Fruit fly (Drosophila melanogaster) whole organism, wandering third instar larva: Measurements from ENCODE around the gene CG9395.

Experiments used
- CG32264 ChIP-seq: fragments of 200-800 bp; sonication (Bioruptor generic); optimal IDR thresholded peaks from 2 replicates; lab custom pipeline; 2016; ENCODE audit warnings: missing biosample characterization, missing genetic modification characterization
- CG9705 ChIP-seq: fragments of 200-800 bp; sonication (Bioruptor generic); optimal IDR thresholded peaks from 2 replicates; lab custom pipeline; 2018; ENCODE audit warnings: missing biosample characterization, mild to moderate bottlenecking, missing genetic modification characterization
- CrebA ChIP-seq: fragments of 200-800 bp; sonication (Bioruptor generic); optimal IDR thresholded peaks from 2 replicates; lab custom pipeline; 2016; ENCODE audit warnings: missing biosample characterization, mild to moderate bottlenecking, missing genetic modification characterization, borderline replicate concordance
- Dif ChIP-seq: fragments of 200-275, 200-300 bp; sonication (Bioruptor generic); optimal IDR thresholded peaks from 2 replicates; lab custom pipeline; 2018; ENCODE audit warnings: missing biosample characterization, missing genetic modification characterization; ENCODE audit not compliant: partially characterized antibody
- GATAd ChIP-seq: sonication (Bioruptor generic); optimal IDR thresholded peaks from 2 replicates; lab custom pipeline; 2016; ENCODE audit warnings: missing biosample characterization, missing genetic modification characterization
- HLH106 ChIP-seq: fragments of 200-800 bp; optimal IDR thresholded peaks from 3 replicates; lab custom pipeline; 2019; ENCODE audit warnings: missing biosample characterization, mild to moderate bottlenecking, missing genetic modification characterization, moderate library complexity
- Hr78 ChIP-seq: fragments of >200 bp; optimal IDR thresholded peaks from 2 replicates; lab custom pipeline; 2017; ENCODE audit warnings: missing biosample characterization, missing genetic modification characterization
- Hr83 ChIP-seq: fragments of 200-300 bp; sonication (Bioruptor generic); optimal IDR thresholded peaks from 2 replicates; lab custom pipeline; 2016; ENCODE audit warnings: missing biosample characterization, mild to moderate bottlenecking, missing genetic modification characterization, moderate library complexity; ENCODE audit not compliant: poor library complexity, severe bottlenecking
- Jra ChIP-seq: sonication (Bioruptor generic); optimal IDR thresholded peaks from 2 replicates; lab custom pipeline; 2016; ENCODE audit warnings: missing biosample characterization, missing genetic modification characterization
- Mio ChIP-seq: sonication (Bioruptor generic); optimal IDR thresholded peaks from 2 replicates; lab custom pipeline; 2016; ENCODE audit warnings: missing biosample characterization, missing genetic modification characterization
- Myc ChIP-seq: fragments of >200 bp; optimal IDR thresholded peaks from 2 replicates; lab custom pipeline; 2017
- N ChIP-seq: fragments of >200 bp; optimal IDR thresholded peaks from 2 replicates; lab custom pipeline; 2018; ENCODE audit warnings: missing biosample characterization, missing external identifiers, missing genetic modification characterization
- OdsH ChIP-seq: fragments of 200-800 bp; sonication (Bioruptor generic); optimal IDR thresholded peaks from 2 replicates; lab custom pipeline; 2016; ENCODE audit warnings: missing biosample characterization, mild to moderate bottlenecking, missing genetic modification characterization
- Rel ChIP-seq, 2 experiments: fragments of 200-800 bp; sonication (Bioruptor generic) in 1 of 2; optimal IDR thresholded peaks; 2 replicates in 1 of 2; 3 replicates in 1 of 2; lab custom pipeline; 2016 to 2019; ENCODE audit warnings: mild to moderate bottlenecking in 2 of 2, missing biosample characterization in 2 of 2, missing genetic modification characterization in 2 of 2, moderate library complexity in 1 of 2
- Sp1 ChIP-seq: fragments of 200-800 bp; sonication (Bioruptor generic); optimal IDR thresholded peaks from 3 replicates; lab custom pipeline; 2019; ENCODE audit warnings: missing biosample characterization, mild to moderate bottlenecking, missing genetic modification characterization, moderate library complexity
- br ChIP-seq: fragments of 200-800 bp; sonication (Bioruptor generic); optimal IDR thresholded peaks from 2 replicates; lab custom pipeline; 2016; ENCODE audit warnings: missing biosample characterization, missing genetic modification characterization
- brk ChIP-seq: fragments of 200-800 bp; sonication (Bioruptor generic); optimal IDR thresholded peaks from 2 replicates; lab custom pipeline; 2016; ENCODE audit warnings: missing biosample characterization, mild to moderate bottlenecking, missing genetic modification characterization
- dl ChIP-seq, 2 experiments: fragments of 175-275, 200-275 bp in 1 of 2; fragments of 200-275 bp in 1 of 2; sonication (Bioruptor generic); optimal IDR thresholded peaks; lab custom pipeline; 2018; ENCODE audit warnings: mild to moderate bottlenecking in 2 of 2, missing biosample characterization in 2 of 2, missing genetic modification characterization in 2 of 2, moderate library complexity in 2 of 2; ENCODE audit not compliant: partially characterized antibody in 2 of 2, insufficient read depth in 1 of 2
- dmrt93B ChIP-seq: fragments of 200-800 bp; sonication (Bioruptor generic); optimal IDR thresholded peaks from 2 replicates; lab custom pipeline; 2018; ENCODE audit warnings: missing biosample characterization, mild to moderate bottlenecking, missing genetic modification characterization
- dsf ChIP-seq: sonication (Bioruptor generic); optimal IDR thresholded peaks from 2 replicates; lab custom pipeline; 2016; ENCODE audit warnings: missing biosample characterization, missing genetic modification characterization, borderline replicate concordance
- ey ChIP-seq: fragments of 200-800 bp; sonication (Bioruptor generic); optimal IDR thresholded peaks from 2 replicates; lab custom pipeline; 2016; ENCODE audit warnings: missing biosample characterization, missing genetic modification characterization
- foxo ChIP-seq, 2 experiments: fragments of 200-800 bp; sonication (Bioruptor generic); optimal IDR thresholded peaks; 2 replicates in 1 of 2; 3 replicates in 1 of 2; lab custom pipeline; 2016 to 2017; ENCODE audit warnings: missing biosample characterization in 2 of 2, missing genetic modification characterization in 2 of 2
- fru ChIP-seq: fragments of 200-800 bp; sonication (Bioruptor generic); optimal IDR thresholded peaks from 3 replicates; lab custom pipeline; 2016; ENCODE audit warnings: missing biosample characterization, mild to moderate bottlenecking, missing genetic modification characterization
- h ChIP-seq: fragments of 200-800 bp; sonication (Bioruptor generic); optimal IDR thresholded peaks from 3 replicates; lab custom pipeline; 2016; ENCODE audit warnings: missing biosample characterization, mild to moderate bottlenecking, missing genetic modification characterization
- jim ChIP-seq: fragments of 175-275, 200-325 bp; sonication (Bioruptor generic); optimal IDR thresholded peaks from 2 replicates; lab custom pipeline; 2016; ENCODE audit warnings: missing biosample characterization, mild to moderate bottlenecking, missing genetic modification characterization
- lola ChIP-seq: fragments of >200 bp; optimal IDR thresholded peaks from 2 replicates; lab custom pipeline; 2017; ENCODE audit warnings: missing biosample characterization, missing genetic modification characterization
- pan ChIP-seq: fragments of >200 bp; optimal IDR thresholded peaks from 2 replicates; lab custom pipeline; 2017
- psq ChIP-seq: fragments of 200-800 bp; sonication (Bioruptor generic); optimal IDR thresholded peaks from 3 replicates; lab custom pipeline; 2017; ENCODE audit warnings: missing biosample characterization, mild to moderate bottlenecking, missing genetic modification characterization, moderate library complexity
- rgr ChIP-seq: fragments of 200-800 bp; sonication (Bioruptor generic); optimal IDR thresholded peaks from 3 replicates; lab custom pipeline; 2016; ENCODE audit warnings: missing biosample characterization, mild to moderate bottlenecking, missing genetic modification characterization
- sage ChIP-seq: fragments of 200-800 bp; sonication (Bioruptor generic); optimal IDR thresholded peaks from 2 replicates; lab custom pipeline; 2016; ENCODE audit warnings: missing biosample characterization, mild to moderate bottlenecking, missing genetic modification characterization
- sv ChIP-seq: fragments of 200-800 bp; sonication (Bioruptor generic); optimal IDR thresholded peaks from 3 replicates; lab custom pipeline; 2016; ENCODE audit warnings: missing biosample characterization, missing genetic modification characterization
- tai ChIP-seq: sonication (Bioruptor generic); optimal IDR thresholded peaks from 2 replicates; lab custom pipeline; 2016; ENCODE audit warnings: missing biosample characterization, missing genetic modification characterization
- woc ChIP-seq: sonication (Bioruptor generic); optimal IDR thresholded peaks from 2 replicates; lab custom pipeline; 2016; ENCODE audit warnings: missing biosample characterization, mild to moderate bottlenecking, missing genetic modification characterization

The CG9395 gene

DNA sequence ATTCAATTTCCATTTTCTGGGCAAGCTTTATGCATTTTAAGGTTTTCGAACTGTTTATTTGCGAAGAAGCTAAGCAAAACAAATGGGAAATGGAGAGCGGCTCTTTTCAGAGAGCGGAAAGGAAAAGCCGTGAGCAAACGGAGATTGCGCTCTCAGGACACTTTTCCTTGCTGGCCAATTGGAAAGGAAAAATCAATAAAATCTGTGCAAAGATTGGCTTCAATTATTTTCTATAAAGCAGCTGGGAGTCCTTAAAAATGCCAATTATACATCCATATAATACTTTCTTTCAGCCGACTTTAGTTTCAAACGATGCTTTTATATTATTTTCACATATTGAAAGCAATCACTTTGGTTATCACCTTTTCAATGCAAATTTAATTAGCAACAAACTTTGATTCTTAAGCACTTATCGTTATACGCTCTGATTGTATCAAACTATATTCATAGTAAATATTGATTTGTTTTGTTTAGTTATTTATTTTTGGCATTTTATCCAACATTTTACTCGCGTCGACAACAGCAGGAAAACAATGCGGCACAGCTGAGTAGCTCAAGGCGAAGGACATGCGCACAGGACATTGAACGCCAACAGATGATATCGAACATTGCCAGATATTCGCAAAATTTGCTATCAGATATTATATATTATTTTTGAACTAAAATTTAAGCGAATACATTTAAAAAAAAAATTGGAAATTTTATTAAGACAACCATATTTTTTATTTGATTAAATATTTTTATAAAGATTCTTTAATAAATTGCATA, at the start of gene CG9395:
CG9395 (minus strand) TSS at position 494 of the 768 bp plus-strand sequence.
- TF ChIP-seq br (no peak), pan (no peak), dl (GFP tag; optimal IDR thresholded peaks at IDR 0.05; lab: Kevin White, UChicago; ENCODE audit: insufficient read depth in 1 of 2, partially characterized antibody in 2 of 2) (no peak), dsf (no peak), woc (GFP tag; lab: Kevin White, UChicago) (no peak), N (GFP tag; lab: Kevin White, UChicago) (no peak), brk (GFP tag; lab: Kevin White, UChicago) (no peak), jim (no peak), GATAd (GFP tag; lab: Kevin White, UChicago) (no peak), tai (GFP tag; lab: Kevin White, UChicago) (no peak), rgr (GFP tag; lab: Kevin White, UChicago) (no peak), sv (GFP tag; lab: Kevin White, UChicago) (no peak), Mio (GFP tag; lab: Kevin White, UChicago) (no peak), Hr78 (GFP tag; lab: Kevin White, UChicago) (no peak), lola (no peak), CG32264 (GFP tag; lab: Kevin White, UChicago) (no peak)

DNA sequence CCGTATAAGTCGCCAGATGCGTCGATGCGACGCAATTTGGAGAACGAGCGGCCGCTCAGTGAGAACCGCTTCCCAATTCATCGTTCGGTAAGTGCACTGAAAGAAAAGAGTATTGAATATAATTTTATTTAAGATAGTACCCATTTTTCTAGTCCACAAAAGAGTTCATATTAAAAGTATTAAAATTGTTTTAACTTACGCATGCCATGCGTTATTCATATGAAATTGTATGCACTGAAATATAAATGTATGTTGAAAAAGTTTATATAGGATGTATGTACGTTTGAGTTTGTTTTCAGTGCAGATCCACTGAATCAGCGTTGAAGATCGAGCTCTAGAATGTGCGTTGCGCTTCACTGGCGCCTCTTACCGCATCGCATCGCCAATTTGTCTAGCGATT, 44.7 kb upstream of the CG9395 start:
- no peak for TF ChIP-seq woc (GFP tag; lab: Kevin White, UChicago)
- no peak for TF ChIP-seq sage (GFP tag; lab: Kevin White, UChicago)
- TF ChIP-seq GATAd (GFP tag; lab: Kevin White, UChicago), result no peak
- TF ChIP-seq Dif, result no peak
- no peak for TF ChIP-seq tai (GFP tag; lab: Kevin White, UChicago)
- no peak for TF ChIP-seq lola
- TF ChIP-seq Mio (GFP tag; lab: Kevin White, UChicago), result no peak
- no peak for TF ChIP-seq psq (GFP tag; lab: Kevin White, UChicago)
- no peak for TF ChIP-seq sv (GFP tag; lab: Kevin White, UChicago)
- TF ChIP-seq pan, result no peak
- no peak for TF ChIP-seq dmrt93B (GFP tag; lab: Kevin White, UChicago)
- TF ChIP-seq CrebA (GFP tag; lab: Kevin White, UChicago), result no peak
- no peak for TF ChIP-seq ey (GFP tag; lab: Kevin White, UChicago)
- no peak for TF ChIP-seq Hr78 (GFP tag; lab: Kevin White, UChicago)
- TF ChIP-seq Rel (GFP tag; optimal IDR thresholded peaks at IDR 0.05; lab: Kevin White, UChicago), result no peak
- no peak for TF ChIP-seq Rel (tag; optimal IDR thresholded peaks at IDR 0.05; lab: Kevin White, UChicago)
- no peak for TF ChIP-seq h
- no peak for TF ChIP-seq Hr83
- no peak for TF ChIP-seq Sp1 (GFP tag; lab: Kevin White, UChicago)
- TF ChIP-seq fru (GFP tag; lab: Kevin White, UChicago), result no peak

DNA sequence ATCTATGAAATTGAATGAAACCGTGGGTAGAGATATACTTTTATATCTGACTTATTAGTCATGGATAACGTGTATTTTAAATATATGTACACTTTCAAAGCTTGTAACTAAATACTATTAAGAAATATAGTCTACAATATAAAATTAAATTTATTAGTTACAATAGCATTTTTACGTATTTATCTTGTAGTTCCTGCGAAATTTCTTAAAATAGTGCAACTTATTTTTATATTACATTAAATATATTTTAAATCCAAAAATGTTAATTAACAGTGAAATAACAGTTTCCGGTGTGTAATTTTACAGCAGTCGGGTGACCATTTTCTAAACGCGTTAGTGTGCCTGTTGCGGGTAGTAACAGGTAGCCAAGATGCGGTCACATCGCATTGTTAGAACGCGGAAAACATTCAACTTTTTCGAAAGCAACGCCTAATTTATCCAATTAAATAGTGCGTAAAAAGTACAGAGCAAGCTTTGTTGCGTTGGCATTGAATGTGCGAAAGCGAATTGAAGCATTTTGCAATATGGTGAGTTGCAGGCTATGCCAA, 43.8 kb upstream of the CG9395 start, which contains the start of the genes CG10859 and CG7110:
CG10859 (minus strand) TSS at position 51 of the 548 bp plus-strand sequence.
CG7110 (plus strand) TSS at position 378 of the 548 bp plus-strand sequence.
- TF ChIP-seq dmrt93B (GFP tag; lab: Kevin White, UChicago) (peak; percentile 31), N (GFP tag; lab: Kevin White, UChicago) (no peak), CG9705 (peak; percentile 42), GATAd (GFP tag; lab: Kevin White, UChicago) (no peak), HLH106 (tag; lab: Kevin White, UChicago) (peak; percentile 20), psq (GFP tag; lab: Kevin White, UChicago) (no peak), woc (GFP tag; lab: Kevin White, UChicago) (no peak), dl (GFP tag; optimal IDR thresholded peaks at IDR 0.05; lab: Kevin White, UChicago; ENCODE audit: insufficient read depth in 1 of 2, partially characterized antibody in 2 of 2) (no peak), Hr83 (no peak), OdsH (GFP tag; lab: Kevin White, UChicago) (no peak), Myc (lab: Kevin White, UChicago) (peak; percentile 21), pan (no peak), tai (GFP tag; lab: Kevin White, UChicago) (no peak), CrebA (GFP tag; lab: Kevin White, UChicago) (no peak), Jra (GFP tag; lab: Kevin White, UChicago) (no peak), Sp1 (GFP tag; lab: Kevin White, UChicago) (peak; percentile 62), h (peak; percentile 21), rgr (GFP tag; lab: Kevin White, UChicago) (peak; percentile 38), foxo (GFP tag; optimal IDR thresholded peaks at IDR 0.05; lab: Kevin White, UChicago) (peak in 1 of 2 experiments; percentile 0), sage (GFP tag; lab: Kevin White, UChicago) (peak; percentile 48), Hr78 (GFP tag; lab: Kevin White, UChicago) (no peak), CG32264 (GFP tag; lab: Kevin White, UChicago) (no peak), brk (GFP tag; lab: Kevin White, UChicago) (no peak)
